Worm (Caenorhabditis elegans) whole organism, L4 larva: ENCODE results near the gene srsx-14.

Experiments
- F10B5.3 ChIP-seq: sonication (generic microtip); optimal IDR thresholded peaks from 2 replicates; lab custom pipeline; 2016; ENCODE audit warnings: mild to moderate bottlenecking, missing genetic modification characterization, missing compliant biosample characterization
- F26F4.8 ChIP-seq: fragments of 200-800 bp; sonication (Bioruptor generic); conservative IDR thresholded peaks from 2 replicates; pipeline ENCODE4 v1.3.6; 2022; ENCODE audit warnings: missing genetic modification characterization, missing compliant biosample characterization
- R02D3.7 ChIP-seq: fragments of 150-350 bp; sonication (generic microtip); optimal IDR thresholded peaks from 3 replicates; lab custom pipeline; 2014; ENCODE audit warnings: missing biosample characterization, missing genetic modification characterization
- T20F7.1 ChIP-seq: fragments of 200-800 bp; sonication (Bioruptor generic); optimal IDR thresholded peaks from 2 replicates; lab custom pipeline; 2018; ENCODE audit warnings: mild to moderate bottlenecking, missing genetic modification characterization, missing compliant biosample characterization
- Y105C5A.15 ChIP-seq: fragments of 200-800 bp; sonication (Bioruptor generic); IDR thresholded peaks from 2 replicates; pipeline ENCODE4 v1.3.6; 2022; ENCODE audit warnings: missing genetic modification characterization, missing compliant biosample characterization
- Y48G9A.11 ChIP-seq: fragments of 200-800 bp; sonication (Bioruptor generic); IDR thresholded peaks from 2 replicates; pipeline ENCODE4 v1.3.6; 2022; ENCODE audit warnings: missing genetic modification reagents, missing genetic modification characterization, missing compliant biosample characterization
- ZK337.2 ChIP-seq: fragments of 200-800 bp; sonication (Bioruptor generic); IDR thresholded peaks from 2 replicates; pipeline ENCODE4 v1.3.6; 2022; ENCODE audit warnings: missing genetic modification reagents, missing genetic modification characterization, missing compliant biosample characterization
- arid-1 ChIP-seq: fragments of 200-800 bp; sonication (Bioruptor generic); conservative IDR thresholded peaks from 2 replicates; pipeline ENCODE4 v1.3.6; 2022; ENCODE audit warnings: missing genetic modification reagents, missing genetic modification characterization, missing compliant biosample characterization
- ceh-44 ChIP-seq: fragments of 200-800 bp; sonication (Bioruptor generic); IDR thresholded peaks from 2 replicates; pipeline ENCODE4 v1.3.6; 2022; ENCODE audit warnings: missing genetic modification reagents, missing genetic modification characterization, missing compliant biosample characterization
- ceh-62 ChIP-seq: sonication (generic microtip); optimal IDR thresholded peaks from 2 replicates; lab custom pipeline; 2017; ENCODE audit warnings: missing biosample characterization, missing genetic modification characterization
- ceh-82 ChIP-seq: sonication (generic microtip); optimal IDR thresholded peaks from 2 replicates; lab custom pipeline; 2017; ENCODE audit warnings: missing biosample characterization, missing genetic modification characterization
- cey-2 ChIP-seq: sonication (generic microtip); optimal IDR thresholded peaks from 3 replicates; lab custom pipeline; 2017; ENCODE audit warnings: missing genetic modification characterization, mild to moderate bottlenecking, missing compliant biosample characterization, antibody characterized with exemption, borderline replicate concordance; ENCODE audit not compliant: insufficient read depth
- ctbp-1 ChIP-seq: fragments of 200-800 bp; sonication (Bioruptor generic); IDR thresholded peaks from 2 replicates; pipeline ENCODE4 v1.3.6; 2022; ENCODE audit warnings: missing genetic modification reagents, missing genetic modification characterization, missing compliant biosample characterization
- daf-16 ChIP-seq, 3 experiments: sonication (generic microtip); optimal IDR thresholded peaks; 2 replicates each; lab custom pipeline; 2016 to 2017; ENCODE audit warnings: missing genetic modification characterization in 3 of 3, missing genetic modification reagents in 3 of 3, mild to moderate bottlenecking in 2 of 3, missing compliant biosample characterization in 2 of 3, missing biosample characterization in 1 of 3, moderate library complexity in 1 of 3
- dmd-8 ChIP-seq: fragments of 200-800 bp; sonication (Bioruptor generic); IDR thresholded peaks from 2 replicates; pipeline ENCODE4 v1.3.6; 2022; ENCODE audit warnings: missing genetic modification characterization, missing compliant biosample characterization
- dmd-9 ChIP-seq: fragments of 200-800 bp; sonication (Bioruptor generic); IDR thresholded peaks from 2 replicates; pipeline ENCODE4 v1.3.6; 2022; ENCODE audit warnings: missing genetic modification reagents, missing genetic modification characterization, missing compliant biosample characterization
- dpl-1 ChIP-seq: fragments of 150-350 bp; optimal IDR thresholded peaks from 2 replicates; lab custom pipeline; 2014; ENCODE audit warnings: missing biosample characterization, missing genetic modification reagents, missing genetic modification characterization
- fos-1 ChIP-seq: fragments of 150-350 bp; optimal IDR thresholded peaks from 2 replicates; lab custom pipeline; 2014; ENCODE audit warnings: missing biosample characterization, missing genetic modification characterization
- gei-8 ChIP-seq: fragments of 200-800 bp; sonication (Bioruptor generic); optimal IDR thresholded peaks from 2 replicates; lab custom pipeline; 2018; ENCODE audit warnings: mild to moderate bottlenecking, missing genetic modification characterization, missing compliant biosample characterization
- hlh-30 ChIP-seq: sonication (generic microtip); optimal IDR thresholded peaks from 2 replicates; lab custom pipeline; 2017; ENCODE audit warnings: antibody characterized with exemption, mild to moderate bottlenecking, missing genetic modification characterization, missing compliant biosample characterization; ENCODE audit not compliant: insufficient read depth
- hmg-1.1 ChIP-seq: fragments of 200-800 bp; sonication (Bioruptor generic); IDR thresholded peaks from 2 replicates; pipeline ENCODE4 v1.3.6; 2022; ENCODE audit warnings: missing genetic modification reagents, missing genetic modification characterization, missing compliant biosample characterization
- lin-1 ChIP-seq: fragments of 200-800 bp; sonication (Bioruptor generic); IDR thresholded peaks from 2 replicates; pipeline ENCODE4 v1.3.6; 2022; ENCODE audit warnings: missing genetic modification reagents, missing genetic modification characterization, missing compliant biosample characterization
- lin-38 ChIP-seq: fragments of 200-800 bp; sonication (Bioruptor generic); IDR thresholded peaks from 2 replicates; pipeline ENCODE4 v1.3.6; 2022; ENCODE audit warnings: missing genetic modification reagents, missing genetic modification characterization, missing compliant biosample characterization
- lsy-2 ChIP-seq, 2 experiments: fragments of 150-350 bp in 1 of 2; sonication (generic microtip) in 1 of 2; optimal IDR thresholded peaks; 2 replicates each; lab custom pipeline; 2014 to 2017; ENCODE audit warnings: missing biosample characterization in 2 of 2, missing genetic modification characterization in 2 of 2
- madf-9 ChIP-seq: fragments of 200-800 bp; sonication (Bioruptor generic); conservative IDR thresholded peaks from 2 replicates; pipeline ENCODE4 v1.3.6; 2022; ENCODE audit warnings: missing genetic modification reagents, missing genetic modification characterization, missing compliant biosample characterization
- mep-1 ChIP-seq: fragments of 150-350 bp; sonication (generic microtip); optimal IDR thresholded peaks from 3 replicates; lab custom pipeline; 2014; ENCODE audit warnings: missing biosample characterization, missing genetic modification characterization
- nhr-10 ChIP-seq: fragments of 150-350 bp; optimal IDR thresholded peaks from 2 replicates; lab custom pipeline; 2014; ENCODE audit warnings: missing biosample characterization, missing genetic modification characterization
- nhr-11 ChIP-seq: fragments of 150-350 bp; optimal IDR thresholded peaks from 2 replicates; lab custom pipeline; 2014; ENCODE audit warnings: missing biosample characterization, missing genetic modification characterization
- nhr-111 ChIP-seq: fragments of 200-800 bp; sonication (Bioruptor generic); optimal IDR thresholded peaks from 2 replicates; lab custom pipeline; 2018; ENCODE audit warnings: mild to moderate bottlenecking, missing genetic modification characterization, missing compliant biosample characterization
- nhr-28 ChIP-seq: fragments of 150-350 bp; optimal IDR thresholded peaks from 2 replicates; lab custom pipeline; 2014; ENCODE audit warnings: missing biosample characterization, missing genetic modification characterization
- nhr-48 ChIP-seq: sonication (generic microtip); optimal IDR thresholded peaks from 2 replicates; lab custom pipeline; 2016; ENCODE audit warnings: mild to moderate bottlenecking, missing genetic modification characterization, missing compliant biosample characterization
- nhr-6 ChIP-seq: fragments of 150-350 bp; optimal IDR thresholded peaks from 2 replicates; lab custom pipeline; 2014; ENCODE audit warnings: missing biosample characterization, missing genetic modification characterization
- nhr-76 ChIP-seq: fragments of 150-350 bp; optimal IDR thresholded peaks from 2 replicates; lab custom pipeline; 2014; ENCODE audit warnings: missing biosample characterization, missing genetic modification characterization
- php-3 ChIP-seq: fragments of 200-800 bp; sonication (Bioruptor generic); IDR thresholded peaks from 2 replicates; pipeline ENCODE4 v1.3.6; 2022; ENCODE audit warnings: missing genetic modification reagents, missing genetic modification characterization, missing compliant biosample characterization
- pqm-1 ChIP-seq: sonication (generic microtip); optimal IDR thresholded peaks from 2 replicates; lab custom pipeline; 2017; ENCODE audit warnings: missing biosample characterization, missing genetic modification characterization
- sdz-12 ChIP-seq: fragments of 200-800 bp; sonication (Bioruptor generic); optimal IDR thresholded peaks from 2 replicates; lab custom pipeline; 2018; ENCODE audit warnings: mild to moderate bottlenecking, missing genetic modification characterization, missing compliant biosample characterization
- set-16 ChIP-seq: fragments of 200-800 bp; sonication (Bioruptor generic); IDR thresholded peaks from 2 replicates; pipeline ENCODE4 v1.3.6; 2022; ENCODE audit warnings: missing genetic modification reagents, missing genetic modification characterization, missing compliant biosample characterization
- skn-1 ChIP-seq: fragments of 150-350 bp; optimal IDR thresholded peaks from 2 replicates; lab custom pipeline; 2014; ENCODE audit warnings: missing biosample characterization, missing genetic modification characterization
- snpc-4 ChIP-seq: fragments of 150-350 bp; optimal IDR thresholded peaks from 2 replicates; lab custom pipeline; 2014; ENCODE audit warnings: missing biosample characterization, missing genetic modification characterization
- tag-97 ChIP-seq: fragments of 200-800 bp; sonication (Bioruptor generic); IDR thresholded peaks from 2 replicates; pipeline ENCODE4 v1.3.6; 2022; ENCODE audit warnings: missing genetic modification characterization, missing compliant biosample characterization
- tra-1 ChIP-seq: fragments of 200-800 bp; sonication (Bioruptor generic); IDR thresholded peaks from 2 replicates; pipeline ENCODE4 v1.3.6; 2022; ENCODE audit warnings: missing genetic modification reagents, missing genetic modification characterization, missing compliant biosample characterization
- unc-39 ChIP-seq: sonication (generic microtip); optimal IDR thresholded peaks from 2 replicates; lab custom pipeline; 2017; ENCODE audit warnings: missing biosample characterization, missing genetic modification characterization
- zip-11 ChIP-seq: fragments of 200-800 bp; sonication (Bioruptor generic); IDR thresholded peaks from 2 replicates; pipeline ENCODE4 v1.3.6; 2022; ENCODE audit warnings: missing genetic modification characterization, missing compliant biosample characterization
- ztf-7 ChIP-seq: fragments of 150-350 bp; optimal IDR thresholded peaks from 2 replicates; lab custom pipeline; 2014; ENCODE audit warnings: missing biosample characterization, missing genetic modification characterization

srsx-14 gene

DNA sequence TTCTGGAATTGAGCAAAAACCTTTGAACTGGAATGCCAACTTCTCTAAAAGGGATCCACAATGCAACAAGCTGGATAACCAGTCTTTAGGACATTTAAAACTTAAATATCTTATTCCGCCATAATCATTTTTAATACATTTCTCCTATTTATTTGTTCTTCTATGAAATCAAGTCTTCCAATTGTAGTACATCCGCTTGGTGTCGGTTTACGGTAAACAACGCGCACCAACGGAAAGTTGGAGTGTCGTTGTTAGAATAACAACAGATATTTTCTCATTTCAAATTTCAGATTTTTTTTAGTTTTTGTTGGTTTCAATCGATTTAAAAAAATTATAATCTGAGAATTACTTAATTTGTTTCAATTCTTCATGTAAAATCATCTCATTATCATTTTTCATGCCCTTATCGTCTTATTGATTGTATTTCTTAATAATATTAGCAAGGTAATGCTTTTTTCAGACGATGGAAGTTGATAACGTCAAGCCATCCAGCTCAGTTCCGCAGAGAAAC, 22.2 kb upstream of the srsx-14 start, which contains the start of gene csn-5:
TSS of gene csn-5 (plus strand) at position 461 of the 511 bp plus-strand sequence.
- TF ChIP-seq hlh-30 (tag; lab: Kevin White, UChicago) (peak; percentile 19), sdz-12 (GFP tag; lab: Kevin White, UChicago) (no peak), nhr-6 (tag; lab: Kevin White, UChicago) (no peak), nhr-28 (no peak), skn-1 (tag; lab: Kevin White, UChicago) (no peak), pqm-1 (no peak), lin-38 (GFP tag; lab: Robert Waterston, UW) (no peak), tag-97 (GFP tag; lab: Robert Waterston, UW) (no peak), mep-1 (tag; lab: Kevin White, UChicago) (no peak), Y48G9A.11 (GFP tag; lab: Robert Waterston, UW) (peak; percentile 92), fos-1 (tag; lab: Kevin White, UChicago) (no peak), ceh-44 (no peak), R02D3.7 (tag; lab: Kevin White, UChicago) (peak; percentile 64), dpl-1 (peak; percentile 12), hmg-1.1 (GFP tag; lab: Robert Waterston, UW) (no peak), nhr-76 (tag; lab: Kevin White, UChicago) (no peak), T20F7.1 (GFP tag; lab: Kevin White, UChicago) (peak; percentile 93), snpc-4 (tag; lab: Kevin White, UChicago) (no peak), nhr-10 (no peak), zip-11 (no peak), ceh-82 (tag; lab: Kevin White, UChicago) (no peak), ceh-62 (tag; lab: Kevin White, UChicago) (no peak), nhr-111 (GFP tag; lab: Kevin White, UChicago) (no peak), ctbp-1 (GFP tag; lab: Robert Waterston, UW) (no peak), nhr-48 (no peak), arid-1 (GFP tag; lab: Robert Waterston, UW) (no peak), tra-1 (GFP tag; lab: Robert Waterston, UW) (no peak), lin-1 (GFP tag; lab: Robert Waterston, UW) (no peak), Y105C5A.15 (GFP tag; lab: Robert Waterston, UW) (no peak), F26F4.8 (no peak), daf-16 (GFP tag; optimal IDR thresholded peaks at IDR 0.05; lab: Kevin White, UChicago) (no peak), daf-16 (tag; optimal IDR thresholded peaks at IDR 0.05; lab: Kevin White, UChicago) (peak; percentile 59), dmd-9 (GFP tag; lab: Robert Waterston, UW) (no peak), dmd-8 (GFP tag; lab: Robert Waterston, UW) (no peak), F10B5.3 (no peak), nhr-11 (no peak), ztf-7 (tag; lab: Kevin White, UChicago) (no peak), php-3 (GFP tag; lab: Robert Waterston, UW) (no peak), set-16 (GFP tag; lab: Robert Waterston, UW) (no peak)

DNA sequence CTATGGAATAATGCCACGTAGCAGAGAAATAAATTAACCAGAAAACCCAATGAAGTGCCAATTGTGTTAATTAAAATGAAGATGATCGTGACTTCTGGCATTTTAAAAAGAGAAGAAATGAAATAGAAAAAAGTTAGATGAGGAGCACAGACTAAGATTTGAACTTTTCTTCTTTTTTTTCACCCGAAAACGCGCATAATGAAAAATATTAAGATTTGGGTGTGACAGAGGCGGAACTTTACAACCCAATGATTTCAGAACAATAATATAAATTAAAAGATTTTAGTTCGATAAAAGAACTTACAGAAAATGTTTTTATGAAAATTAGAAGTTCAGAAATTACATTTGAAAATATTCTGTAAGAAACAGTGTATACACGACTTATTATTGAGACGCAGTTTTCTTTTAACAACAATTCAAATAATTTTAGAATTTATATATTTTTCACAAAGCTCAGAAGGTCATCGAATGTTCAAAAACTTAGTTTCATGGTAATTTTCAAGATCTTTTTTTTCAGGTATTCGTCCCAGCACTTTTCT, 18.6 kb upstream of the srsx-14 start, which contains the start of the genes srd-8 and B0547.2:
TSS of gene srd-8 (minus strand) at position 101 of the 539 bp plus-strand sequence.
TSS of gene B0547.2 (plus strand) at position 489 of the 539 bp plus-strand sequence.
- TF ChIP-seq ZK337.2 (GFP tag; lab: Robert Waterston, UW), result no peak
- TF ChIP-seq gei-8 (GFP tag; lab: Kevin White, UChicago), result no peak
- TF ChIP-seq mep-1 (tag; lab: Kevin White, UChicago), result no peak
- TF ChIP-seq cey-2, result no peak
- TF ChIP-seq Y105C5A.15 (GFP tag; lab: Robert Waterston, UW), result no peak
- TF ChIP-seq fos-1 (tag; lab: Kevin White, UChicago), result no peak
- no peak for TF ChIP-seq madf-9
- no peak for TF ChIP-seq unc-39
- TF ChIP-seq arid-1 (GFP tag; lab: Robert Waterston, UW), result no peak
- TF ChIP-seq tra-1 (GFP tag; lab: Robert Waterston, UW), result no peak
- no peak for TF ChIP-seq lsy-2 (tag; optimal IDR thresholded peaks at IDR 0.05; lab: Kevin White, UChicago)
